Worm (Caenorhabditis elegans) whole organism, young adult: Measurements from ENCODE around the gene Y43F8C.7.

Experiments used
- C17E4.6 ChIP-seq: fragments of 200-800 bp; sonication (Bioruptor generic); IDR thresholded peaks from 2 replicates; pipeline ENCODE4 v1.3.6; 2022; ENCODE audit warnings: missing genetic modification reagents, missing genetic modification characterization, missing compliant biosample characterization
- D2030.7 ChIP-seq: fragments of 200-800 bp; sonication (Bioruptor generic); IDR thresholded peaks from 2 replicates; pipeline ENCODE4 v1.3.6; 2022; ENCODE audit warnings: missing genetic modification reagents, missing genetic modification characterization, missing compliant biosample characterization
- F10E7.11 ChIP-seq: sonication (generic microtip); optimal IDR thresholded peaks from 2 replicates; lab custom pipeline; 2017; ENCODE audit warnings: mild to moderate bottlenecking, missing genetic modification characterization, moderate library complexity, missing compliant biosample characterization
- F22D6.2 ChIP-seq: sonication (generic microtip); optimal IDR thresholded peaks from 2 replicates; lab custom pipeline; 2016; ENCODE audit warnings: mild to moderate bottlenecking, missing genetic modification characterization, missing compliant biosample characterization
- F37B4.10 ChIP-seq: fragments of 200-800 bp; sonication (Bioruptor generic); IDR thresholded peaks from 2 replicates; pipeline ENCODE4 v1.3.6; 2022; ENCODE audit warnings: missing genetic modification characterization, missing compliant biosample characterization
- F49E8.2 ChIP-seq: sonication (generic microtip); optimal IDR thresholded peaks from 3 replicates; lab custom pipeline; 2017; ENCODE audit warnings: missing genetic modification characterization, mild to moderate bottlenecking, missing compliant biosample characterization, antibody characterized with exemption, moderate library complexity; ENCODE audit not compliant: insufficient read depth
- F57C9.4 ChIP-seq: sonication (generic microtip); optimal IDR thresholded peaks from 2 replicates; lab custom pipeline; 2017; ENCODE audit warnings: mild to moderate bottlenecking, missing genetic modification characterization, missing compliant biosample characterization
- K12H6.12 ChIP-seq: fragments of 200-800 bp; sonication (Bioruptor generic); optimal IDR thresholded peaks from 2 replicates; lab custom pipeline; 2018; ENCODE audit warnings: mild to moderate bottlenecking, missing genetic modification characterization, missing compliant biosample characterization
- Y53F4B.3 ChIP-seq: fragments of 200-800 bp; sonication (Bioruptor generic); IDR thresholded peaks from 2 replicates; pipeline ENCODE4 v1.3.6; 2022; ENCODE audit warnings: missing genetic modification reagents, missing genetic modification characterization, missing compliant biosample characterization
- Y53G8AR.9 ChIP-seq: fragments of 200-800 bp; sonication (Bioruptor generic); conservative IDR thresholded peaks from 2 replicates; pipeline ENCODE4 v1.3.6; 2022; ENCODE audit warnings: missing genetic modification reagents, missing genetic modification characterization, missing compliant biosample characterization
- Y95B8A.8 ChIP-seq: fragments of 200-800 bp; sonication (Bioruptor generic); IDR thresholded peaks from 2 replicates; pipeline ENCODE4 v1.3.6; 2022; ENCODE audit warnings: missing genetic modification reagents, missing genetic modification characterization, missing compliant biosample characterization
- akir-1 ChIP-seq: fragments of 200-800 bp; sonication (Bioruptor generic); optimal IDR thresholded peaks from 2 replicates; lab custom pipeline; 2018; ENCODE audit warnings: mild to moderate bottlenecking, missing genetic modification characterization, moderate library complexity, missing compliant biosample characterization
- bed-1 ChIP-seq: fragments of 200-800 bp; sonication (Bioruptor generic); IDR thresholded peaks from 2 replicates; pipeline ENCODE4 v1.3.6; 2022; ENCODE audit warnings: missing genetic modification reagents, missing genetic modification characterization, missing compliant biosample characterization
- bed-2 ChIP-seq: fragments of 200-800 bp; sonication (Bioruptor generic); IDR thresholded peaks from 2 replicates; pipeline ENCODE4 v1.3.6; 2022; ENCODE audit warnings: missing genetic modification reagents, missing genetic modification characterization, missing compliant biosample characterization
- ccch-3 ChIP-seq: fragments of 200-800 bp; sonication (Bioruptor generic); optimal IDR thresholded peaks from 2 replicates; lab custom pipeline; 2018; ENCODE audit warnings: mild to moderate bottlenecking, missing genetic modification characterization, missing compliant biosample characterization
- cebp-1 ChIP-seq, 2 experiments: fragments of 200-800 bp in 1 of 2; sonication (Bioruptor generic) in 1 of 2; sonication (generic microtip) in 1 of 2; IDR thresholded peaks in 1 of 2; optimal IDR thresholded peaks in 1 of 2; 2 replicates each; pipeline versions ENCODE4 v1.3.6 to Lab custom; 2017 to 2022; ENCODE audit warnings: missing compliant biosample characterization in 2 of 2, missing genetic modification characterization in 2 of 2, mild to moderate bottlenecking in 1 of 2, missing genetic modification reagents in 1 of 2, moderate library complexity in 1 of 2
- chd-7 ChIP-seq: sonication (generic microtip); optimal IDR thresholded peaks from 2 replicates; lab custom pipeline; 2016; ENCODE audit warnings: mild to moderate bottlenecking, missing genetic modification characterization, moderate library complexity, missing compliant biosample characterization
- die-1 ChIP-seq: sonication (generic microtip); optimal IDR thresholded peaks from 2 replicates; lab custom pipeline; 2016; ENCODE audit warnings: missing genotype, mild to moderate bottlenecking, missing genetic modification characterization, missing compliant biosample characterization
- dpff-1 ChIP-seq: sonication (generic microtip); optimal IDR thresholded peaks from 2 replicates; lab custom pipeline; 2017; ENCODE audit warnings: mild to moderate bottlenecking, missing genetic modification characterization, missing compliant biosample characterization
- dpl-1 ChIP-seq: fragments of 150-350 bp; optimal IDR thresholded peaks from 2 replicates; lab custom pipeline; 2014; ENCODE audit warnings: missing biosample characterization, missing genetic modification reagents, missing genetic modification characterization
- egrh-3 ChIP-seq: fragments of 200-800 bp; sonication (Bioruptor generic); IDR thresholded peaks from 2 replicates; pipeline ENCODE4 v1.3.6; 2022; ENCODE audit warnings: missing genetic modification reagents, missing genetic modification characterization, missing compliant biosample characterization
- ets-4 ChIP-seq: fragments of 200-800 bp; sonication (Bioruptor generic); optimal IDR thresholded peaks from 2 replicates; lab custom pipeline; 2018; ENCODE audit warnings: mild to moderate bottlenecking, missing genetic modification characterization, missing compliant biosample characterization
- fkh-3 ChIP-seq: sonication (generic microtip); optimal IDR thresholded peaks from 2 replicates; lab custom pipeline; 2016; ENCODE audit warnings: mild to moderate bottlenecking, missing genetic modification characterization, missing compliant biosample characterization
- gei-17 ChIP-seq: fragments of 200-800 bp; sonication (Bioruptor generic); optimal IDR thresholded peaks from 2 replicates; lab custom pipeline; 2018; ENCODE audit warnings: mild to moderate bottlenecking, missing genetic modification characterization, missing compliant biosample characterization
- him-1 ChIP-seq: sonication (generic microtip); optimal IDR thresholded peaks from 2 replicates; lab custom pipeline; 2016; ENCODE audit warnings: missing genotype, missing genetic modification reagents, missing genetic modification characterization, missing compliant biosample characterization
- hmg-1.2 ChIP-seq: fragments of 200-800 bp; sonication (Bioruptor generic); IDR thresholded peaks from 2 replicates; pipeline ENCODE4 v1.3.6; 2022; ENCODE audit warnings: missing genetic modification reagents, missing genetic modification characterization, missing compliant biosample characterization
- lag-1 ChIP-seq: fragments of 200-800 bp; sonication (Bioruptor generic); IDR thresholded peaks from 2 replicates; pipeline ENCODE4 v1.3.6; 2022; ENCODE audit warnings: missing genetic modification reagents, missing genetic modification characterization, missing compliant biosample characterization
- let-607 ChIP-seq, 2 experiments: fragments of 200-800 bp in 1 of 2; sonication (Bioruptor generic) in 1 of 2; sonication (generic microtip) in 1 of 2; optimal IDR thresholded peaks; 2 replicates each; lab custom pipeline; 2016 to 2018; ENCODE audit warnings: mild to moderate bottlenecking in 2 of 2, missing compliant biosample characterization in 2 of 2, missing genetic modification characterization in 2 of 2, moderate library complexity in 2 of 2, missing genotype in 1 of 2
- lin-54 ChIP-seq: fragments of 200-800 bp; sonication (Bioruptor generic); optimal IDR thresholded peaks from 2 replicates; lab custom pipeline; 2018; ENCODE audit warnings: mild to moderate bottlenecking, missing genetic modification characterization, missing compliant biosample characterization
- lsl-1 ChIP-seq: fragments of 200-800 bp; sonication (Bioruptor generic); optimal IDR thresholded peaks from 2 replicates; lab custom pipeline; 2018; ENCODE audit warnings: mild to moderate bottlenecking, missing genetic modification characterization, moderate library complexity, missing compliant biosample characterization
- madf-10 ChIP-seq: sonication (generic microtip); optimal IDR thresholded peaks from 2 replicates; lab custom pipeline; 2016; ENCODE audit warnings: mild to moderate bottlenecking, missing genetic modification characterization, missing compliant biosample characterization
- mcd-1 ChIP-seq: fragments of 200-800 bp; sonication (Bioruptor generic); IDR thresholded peaks from 2 replicates; pipeline ENCODE4 v1.3.6; 2022; ENCODE audit warnings: missing genetic modification reagents, missing genetic modification characterization, missing compliant biosample characterization
- mxl-1 ChIP-seq: sonication (generic microtip); optimal IDR thresholded peaks from 2 replicates; lab custom pipeline; 2016; ENCODE audit warnings: missing genetic modification characterization, missing compliant biosample characterization
- nfyb-1 ChIP-seq: fragments of 200-800 bp; sonication (Bioruptor generic); IDR thresholded peaks from 2 replicates; pipeline ENCODE4 v1.3.6; 2022; ENCODE audit warnings: missing genetic modification reagents, missing genetic modification characterization, missing compliant biosample characterization
- nhr-179 ChIP-seq: sonication (generic microtip); optimal IDR thresholded peaks from 2 replicates; lab custom pipeline; 2016; ENCODE audit warnings: mild to moderate bottlenecking, missing genetic modification characterization, missing compliant biosample characterization
- nhr-90 ChIP-seq: sonication (generic microtip); optimal IDR thresholded peaks from 2 replicates; lab custom pipeline; 2016; ENCODE audit warnings: missing genotype, mild to moderate bottlenecking, missing genetic modification characterization, missing compliant biosample characterization
- rec-8 ChIP-seq, 2 experiments: sonication (generic microtip); optimal IDR thresholded peaks; 2 replicates each; lab custom pipeline; 2016; ENCODE audit warnings: mild to moderate bottlenecking in 2 of 2, missing genetic modification characterization in 2 of 2, missing genetic modification reagents in 2 of 2, missing genotype in 2 of 2, missing biosample characterization in 1 of 2, missing compliant biosample characterization in 1 of 2, moderate library complexity in 1 of 2
- sea-2 ChIP-seq: fragments of 200-800 bp; sonication (Bioruptor generic); IDR thresholded peaks from 2 replicates; pipeline ENCODE4 v1.3.6; 2022; ENCODE audit warnings: missing genetic modification characterization, missing compliant biosample characterization
- tbp1 ChIP-seq: fragments of 200-800 bp; sonication (Bioruptor generic); optimal IDR thresholded peaks from 2 replicates; lab custom pipeline; 2018; ENCODE audit warnings: mild to moderate bottlenecking, missing genetic modification characterization, missing compliant biosample characterization
- tbx-9 ChIP-seq: sonication (generic microtip); optimal IDR thresholded peaks from 2 replicates; lab custom pipeline; 2016; ENCODE audit warnings: borderline replicate concordance, missing genetic modification characterization, inconsistent platforms, missing compliant biosample characterization
- unc-62 ChIP-seq: fragments of 150-350 bp; optimal IDR thresholded peaks from 2 replicates; lab custom pipeline; 2014; ENCODE audit warnings: missing biosample characterization, missing genetic modification reagents, missing genetic modification characterization
- zfh-2 ChIP-seq: fragments of 200-800 bp; sonication (Bioruptor generic); conservative IDR thresholded peaks from 2 replicates; pipeline ENCODE4 v1.3.6; 2022; ENCODE audit warnings: missing genetic modification reagents, missing genetic modification characterization, missing compliant biosample characterization

Y43F8C.7 gene

DNA sequence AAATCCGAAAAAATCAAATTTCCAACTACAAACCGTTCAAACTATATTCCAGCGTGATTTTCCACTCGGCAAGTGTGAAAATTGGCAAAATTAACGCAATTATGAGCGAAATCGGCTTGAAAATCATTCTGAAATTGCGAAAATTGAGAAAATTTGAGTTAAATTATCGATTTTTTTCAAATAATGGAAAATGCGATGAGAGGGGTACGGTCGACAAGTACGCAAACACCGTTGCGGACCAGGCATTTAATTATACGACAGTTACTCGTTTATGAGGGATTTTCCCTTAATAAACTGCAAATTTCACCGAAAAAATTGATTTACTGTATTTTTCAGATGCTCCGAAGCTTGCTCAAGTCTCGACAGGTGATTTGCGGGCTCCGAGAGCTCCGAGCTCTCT is at the start of gene Y43F8C.7, which contains the start of gene mrps-28 (continued):
- TF ChIP-seq rec-8 (tag; optimal IDR thresholded peaks at IDR 0.05; lab: Kevin White, UChicago), result no peak
- TF ChIP-seq C17E4.6 (GFP tag; lab: Robert Waterston, UW), result no peak
- no peak for TF ChIP-seq sea-2
- TF ChIP-seq ets-4 (GFP tag; lab: Kevin White, UChicago), result no peak
- TF ChIP-seq lsl-1, result peak; percentile 75
- TF ChIP-seq mcd-1, result no peak
- TF ChIP-seq lin-54, result no peak
- TF ChIP-seq F37B4.10 (GFP tag; lab: Robert Waterston, UW), result no peak
- no peak for TF ChIP-seq tbx-9 (tag; lab: Kevin White, UChicago)
- TF ChIP-seq bed-1 (GFP tag; lab: Robert Waterston, UW), result no peak
- TF ChIP-seq dpff-1 (tag; lab: Kevin White, UChicago), result no peak
- no peak for TF ChIP-seq nfyb-1 (GFP tag; lab: Robert Waterston, UW)

DNA sequence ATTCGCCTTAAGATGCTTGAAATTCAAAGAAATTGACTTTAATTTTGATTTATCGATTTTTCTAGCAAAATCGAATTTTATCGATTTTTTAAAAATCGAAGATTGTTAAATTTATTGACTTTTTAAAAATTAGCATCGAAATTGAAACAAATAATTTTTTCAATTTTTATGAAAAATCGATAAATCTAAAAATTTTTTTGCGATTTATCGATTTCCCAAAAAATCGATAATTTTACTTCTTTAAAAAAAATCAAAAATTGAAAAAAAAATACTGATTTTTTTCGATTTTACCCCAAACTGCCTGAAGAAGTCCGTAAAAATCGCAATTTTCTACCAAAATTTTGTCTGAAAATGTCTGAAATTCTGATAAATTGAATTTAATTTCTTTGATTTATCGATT is 48.1 kb upstream of the Y43F8C.7 start:
- TF ChIP-seq Y53G8AR.9 (GFP tag; lab: Robert Waterston, UW) (no peak), mxl-1 (tag; lab: Kevin White, UChicago) (no peak), Y53F4B.3 (GFP tag; lab: Robert Waterston, UW) (no peak), madf-10 (tag; lab: Kevin White, UChicago) (no peak), nhr-179 (tag; lab: Kevin White, UChicago) (no peak), fkh-3 (tag; lab: Kevin White, UChicago) (no peak), nhr-90 (no peak), F10E7.11 (tag; lab: Kevin White, UChicago) (no peak), lag-1 (GFP tag; lab: Robert Waterston, UW) (no peak), tbp1 (no peak), gei-17 (GFP tag; lab: Kevin White, UChicago) (no peak), hmg-1.2 (no peak), egrh-3 (no peak), unc-62 (GFP tag; lab: Kevin White, UChicago) (no peak)
- TF ChIP-seq, all 124 proteins: peak for 0

DNA sequence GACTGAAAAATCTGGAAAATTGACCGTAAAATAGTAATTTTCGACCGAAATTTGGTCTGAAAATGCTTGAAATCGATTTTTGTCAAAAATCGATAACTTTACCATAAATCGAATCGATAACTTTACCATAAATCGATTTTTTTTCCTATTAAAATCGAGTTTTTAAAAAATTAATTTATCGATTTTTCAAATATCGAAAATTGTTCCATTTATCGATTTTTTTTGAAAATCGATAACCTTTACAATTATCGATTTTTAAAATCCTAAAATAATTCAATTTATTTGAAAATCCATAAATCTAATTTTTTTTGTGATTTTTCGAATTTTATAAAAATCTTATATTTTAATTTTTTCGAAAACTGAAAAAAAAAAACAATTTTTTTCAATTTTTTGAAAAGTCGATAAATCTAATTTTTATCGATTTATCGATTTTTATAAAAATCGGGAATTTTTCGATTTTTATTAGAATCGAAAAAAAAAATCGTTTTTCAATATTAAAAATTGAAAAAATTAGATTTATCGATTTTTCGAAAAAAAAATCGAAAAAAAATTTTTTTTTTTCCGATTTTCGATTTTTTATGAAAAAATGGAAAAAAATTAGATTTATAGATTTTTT is 47.5 kb upstream of the Y43F8C.7 start:
- TF ChIP-seq Y95B8A.8 (GFP tag; lab: Robert Waterston, UW) (no peak), dpl-1 (GFP tag; lab: Kevin White, UChicago) (no peak), F49E8.2 (no peak), bed-1 (GFP tag; lab: Robert Waterston, UW) (no peak), mxl-1 (tag; lab: Kevin White, UChicago) (no peak), K12H6.12 (tag; lab: Kevin White, UChicago) (no peak), F22D6.2 (tag; lab: Kevin White, UChicago) (no peak), bed-2 (GFP tag; lab: Robert Waterston, UW) (no peak), akir-1 (GFP tag; lab: Kevin White, UChicago) (no peak), cebp-1 (GFP tag; IDR thresholded peaks at IDR 0.05; lab: Robert Waterston, UW) (no peak), cebp-1 (tag; optimal IDR thresholded peaks at IDR 0.05; lab: Kevin White, UChicago) (no peak)

DNA sequence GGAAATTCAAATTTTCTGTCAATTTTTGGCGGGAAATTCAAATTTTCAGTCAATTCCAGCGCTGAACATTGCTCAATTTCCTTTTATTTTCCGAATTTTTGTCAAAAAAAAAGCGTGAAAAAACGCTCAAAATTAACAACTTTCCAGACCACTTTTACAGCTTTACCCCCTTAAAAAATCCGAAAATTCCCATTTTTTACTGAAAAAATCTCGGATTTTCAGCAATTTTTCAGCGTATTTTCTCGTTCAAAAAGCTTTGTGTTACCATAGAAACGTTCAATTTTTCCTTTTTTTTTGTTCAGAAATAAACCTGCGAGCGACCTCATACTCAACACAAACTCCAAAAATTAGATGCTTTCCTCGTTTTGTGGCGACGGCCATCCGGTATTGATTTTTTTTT is 30.7 kb upstream of the Y43F8C.7 start, which contains the start of gene mrp-7:
Gene mrp-7, plus strand, starts transcription at position 301 of the 400 bp plus-strand sequence.
- TF ChIP-seq D2030.7 (GFP tag; lab: Robert Waterston, UW) (no peak), ccch-3 (GFP tag; lab: Kevin White, UChicago) (no peak), nhr-179 (tag; lab: Kevin White, UChicago) (no peak), die-1 (tag; lab: Kevin White, UChicago) (no peak), him-1 (tag; lab: Kevin White, UChicago) (no peak), let-607 (tag; optimal IDR thresholded peaks at IDR 0.05; lab: Kevin White, UChicago) (no peak), chd-7 (no peak), zfh-2 (no peak), dpff-1 (tag; lab: Kevin White, UChicago) (no peak), F57C9.4 (tag; lab: Kevin White, UChicago) (no peak)
